Fruit fly (Drosophila melanogaster): ENCODE measurements around the gene CG15544.
A peak's percentile ranks its signal among the peaks of the same experiment; 100 is the strongest.

The CG15544 gene

dm6 chr3R:30880024-30880423 is 52.4 kb downstream of the CG15544 start (continued):
- TF ChIP-seq zfh1 (GFP tag; IDR thresholded peaks at IDR 0.05) (no peak), bcd (GFP tag; optimal IDR thresholded peaks at IDR 0.05) (no peak), pb (GFP tag; optimal IDR thresholded peaks at IDR 0.05) (no peak), Poxn (GFP tag; IDR thresholded peaks at IDR 0.05) (no peak), Lhr (GFP tag; optimal IDR thresholded peaks at IDR 0.05) (no peak), bowl (GFP tag; IDR thresholded peaks at IDR 0.05) (no peak), dmrt99B (tag; optimal IDR thresholded peaks at IDR 0.05) (no peak), CG10979 (tag; optimal IDR thresholded peaks at IDR 0.05) (no peak), ranshi (GFP tag; IDR thresholded peaks at IDR 0.05) (no peak), D (optimal IDR thresholded peaks at IDR 0.05) (no peak), D (GFP tag; optimal IDR thresholded peaks at IDR 0.05) (no peak), Bgb (GFP tag; IDR thresholded peaks at IDR 0.05; ENCODE audit: partially characterized antibody) (no peak), fd64A (GFP tag; optimal IDR thresholded peaks at IDR 0.05) (no peak), CG13424 (tag; optimal IDR thresholded peaks at IDR 0.05) (no peak), unc-4 (GFP tag; IDR thresholded peaks at IDR 0.05; ENCODE audit: partially characterized antibody) (0 out of 2 replicates have a peak, but pooled peaks have one; percentile 19), toy (GFP tag; IDR thresholded peaks at IDR 0.05) (no peak), fd102C (GFP tag; optimal IDR thresholded peaks at IDR 0.05) (no peak), TFAM (GFP tag; optimal IDR thresholded peaks at IDR 0.05) (no peak), Gsc (GFP tag; IDR thresholded peaks at IDR 0.05) (no peak), salm (tag; optimal IDR thresholded peaks at IDR 0.05) (no peak), peb (GFP tag; IDR thresholded peaks at IDR 0.05) (no peak), disco-r (GFP tag; optimal IDR thresholded peaks at IDR 0.05) (no peak), odd (GFP tag; optimal IDR thresholded peaks at IDR 0.05) (no peak), NfI (GFP tag; optimal IDR thresholded peaks at IDR 0.05) (no peak), CG2129 (GFP tag; IDR thresholded peaks at IDR 0.05; ENCODE audit: partially characterized antibody) (no peak), hb (GFP tag; IDR thresholded peaks at IDR 0.05; ENCODE audit: partially characterized antibody) (no peak), D19B (GFP tag; optimal IDR thresholded peaks at IDR 0.05) (no peak), CG1832 (GFP tag; optimal IDR thresholded peaks at IDR 0.05) (no peak), CkIIα-i1 (GFP tag; IDR thresholded peaks at IDR 0.05) (no peak), lmd (GFP tag; IDR thresholded peaks at IDR 0.05) (no peak), BEAF-32 (GFP tag; optimal IDR thresholded peaks at IDR 0.05) (peak; percentile 10), CG13775 (GFP tag; optimal IDR thresholded peaks at IDR 0.05) (no peak), chif (GFP tag; optimal IDR thresholded peaks at IDR 0.05) (no peak), NK7.1 (GFP tag; optimal IDR thresholded peaks at IDR 0.05) (no peak), CG4854 (GFP tag; optimal IDR thresholded peaks at IDR 0.05) (no peak), cas (GFP tag; IDR thresholded peaks at IDR 0.05) (no peak), h (optimal IDR thresholded peaks at IDR 0.05) (no peak), Stat92E (GFP tag; optimal IDR thresholded peaks at IDR 0.05) (no peak), CG8089 (GFP tag; optimal IDR thresholded peaks at IDR 0.05) (no peak), CG10147 (GFP tag; optimal IDR thresholded peaks at IDR 0.05) (no peak), onecut (GFP tag; IDR thresholded peaks at IDR 0.05) (no peak), CG16813 (GFP tag; IDR thresholded peaks at IDR 0.05; ENCODE audit: partially characterized antibody) (no peak), pan (optimal IDR thresholded peaks at IDR 0.05) (no peak), pan (GFP tag; optimal IDR thresholded peaks at IDR 0.05 in 1 of 2, IDR thresholded peaks at IDR 0.05 in 1 of 2) (no peak), run (tag; optimal IDR thresholded peaks at IDR 0.05) (no peak), Asciz (GFP tag; optimal IDR thresholded peaks at IDR 0.05) (no peak), CG12155 (GFP tag; optimal IDR thresholded peaks at IDR 0.05) (no peak), nerfin-1 (tag; optimal IDR thresholded peaks at IDR 0.05) (peak; percentile 95), CG1603 (tag; optimal IDR thresholded peaks at IDR 0.05) (no peak), sob (GFP tag; IDR thresholded peaks at IDR 0.05) (no peak), CG30403 (GFP tag; optimal IDR thresholded peaks at IDR 0.05) (no peak), psq (GFP tag; optimal IDR thresholded peaks at IDR 0.05) (no peak)

Data from whole organism, embryonic.